Fruit fly (Drosophila melanogaster) whole organism, embryonic: ENCODE data around the gene CG11409.

Experiments used
- Ada2b ChIP-seq: fragments of 200-800 bp; sonication (Bioruptor generic); IDR thresholded peaks from 2 replicates; pipeline ENCODE4 v1.3.6; 2022; ENCODE audit warnings: missing biosample characterization, missing genetic modification characterization
- Awh ChIP-seq: fragments of 200-800 bp; sonication (Bioruptor generic); IDR thresholded peaks from 2 replicates; pipeline ENCODE4, ENCODE4 v1.3.6; 2022; ENCODE audit warnings: missing biosample characterization, missing genetic modification characterization
- Blimp-1 ChIP-seq: fragments of 200-800 bp; sonication (Bioruptor generic); optimal IDR thresholded peaks from 3 replicates; lab custom pipeline; 2018; ENCODE audit warnings: missing biosample characterization, missing genetic modification characterization, mild to moderate bottlenecking, moderate library complexity, missing genetic modification reagents
- CG1024 ChIP-seq: fragments of 200-800 bp; sonication (Bioruptor generic); IDR thresholded peaks from 2 replicates; pipeline ENCODE4 v1.3.6; 2022; ENCODE audit warnings: missing biosample characterization, missing genetic modification characterization
- CG11247 ChIP-seq: fragments of 200-800 bp; sonication (Bioruptor generic); IDR thresholded peaks from 2 replicates; pipeline ENCODE4 v1.3.6; 2022; ENCODE audit warnings: missing biosample characterization, missing genetic modification characterization
- CG12236 ChIP-seq: fragments of 200-800 bp; sonication (Bioruptor generic); optimal IDR thresholded peaks from 2 replicates; lab custom pipeline; 2016; ENCODE audit warnings: missing biosample characterization, missing genetic modification characterization
- CG14667 ChIP-seq: fragments of 200-800 bp; sonication (Bioruptor generic); IDR thresholded peaks from 2 replicates; pipeline ENCODE4 v1.3.6; 2022; ENCODE audit warnings: missing biosample characterization, missing genetic modification characterization
- CG15696 ChIP-seq: fragments of 200-800 bp; sonication (Bioruptor generic); optimal IDR thresholded peaks from 2 replicates; lab custom pipeline; 2019; ENCODE audit warnings: missing biosample characterization, mild to moderate bottlenecking, missing genetic modification characterization, moderate library complexity
- CG17359 ChIP-seq: fragments of 200-800 bp; sonication (Bioruptor generic); optimal IDR thresholded peaks from 3 replicates; lab custom pipeline; 2018; ENCODE audit warnings: missing biosample characterization, mild to moderate bottlenecking, missing genetic modification characterization, moderate library complexity
- CG17612 ChIP-seq: fragments of 200-800 bp; sonication (Bioruptor generic); IDR thresholded peaks from 2 replicates; pipeline ENCODE4 v1.3.6; 2022; ENCODE audit warnings: missing biosample characterization, missing genetic modification characterization
- CG18764 ChIP-seq: fragments of 200-800 bp; sonication (Bioruptor generic); optimal IDR thresholded peaks from 3 replicates; lab custom pipeline; 2016; ENCODE audit warnings: missing biosample characterization, missing genetic modification characterization
- CG2875 ChIP-seq: fragments of 200-800 bp; sonication (Bioruptor generic); optimal IDR thresholded peaks from 2 replicates; lab custom pipeline; 2017; ENCODE audit warnings: missing biosample characterization, mild to moderate bottlenecking, missing genetic modification characterization, missing genetic modification reagents
- CG32772 ChIP-seq: fragments of 200-800 bp; sonication (Bioruptor generic); IDR thresholded peaks from 2 replicates; pipeline ENCODE4 v1.3.6; 2022; ENCODE audit warnings: missing biosample characterization, missing genetic modification characterization
- CG4282 ChIP-seq: fragments of 200-800 bp; sonication (Bioruptor generic); optimal IDR thresholded peaks from 2 replicates; lab custom pipeline; 2016; ENCODE audit warnings: missing biosample characterization, missing genetic modification characterization
- CG5180 ChIP-seq: fragments of 200-800 bp; sonication (Bioruptor generic); optimal IDR thresholded peaks from 3 replicates; lab custom pipeline; 2017; ENCODE audit warnings: missing biosample characterization, missing genetic modification characterization, mild to moderate bottlenecking, moderate library complexity, missing genetic modification reagents
- Dip2 ChIP-seq: fragments of 200-800 bp; sonication (Bioruptor generic); IDR thresholded peaks from 2 replicates; pipeline ENCODE4 v1.3.6; 2022; ENCODE audit warnings: missing biosample characterization, missing genetic modification characterization
- Doc2 ChIP-seq: fragments of 200-800 bp; sonication (Bioruptor generic); IDR thresholded peaks from 2 replicates; pipeline ENCODE4 v1.3.6; 2022; ENCODE audit warnings: missing biosample characterization, missing genetic modification characterization
- Doc3 ChIP-seq: fragments of 200-800 bp; sonication (Bioruptor generic); IDR thresholded peaks from 3 replicates; pipeline ENCODE4 v1.3.6; 2022; ENCODE audit warnings: missing biosample characterization, missing genetic modification characterization; ENCODE audit not compliant: partially characterized antibody
- E2f1 ChIP-seq: fragments of 200-800 bp; sonication (Bioruptor generic); IDR thresholded peaks from 2 replicates; pipeline ENCODE4 v1.3.6; 2022; ENCODE audit warnings: missing biosample characterization, missing genetic modification characterization
- Elba2 ChIP-seq: fragments of 200-800 bp; sonication (Bioruptor generic); optimal IDR thresholded peaks from 3 replicates; lab custom pipeline; 2016; ENCODE audit warnings: missing biosample characterization, missing genetic modification characterization
- Fer3 ChIP-seq: fragments of 200-800 bp; sonication (Bioruptor generic); optimal IDR thresholded peaks from 2 replicates; lab custom pipeline; 2018; ENCODE audit warnings: missing biosample characterization, mild to moderate bottlenecking, missing genetic modification characterization, moderate library complexity
- H2.0 ChIP-seq: fragments of 200-800 bp; sonication (Bioruptor generic); IDR thresholded peaks from 2 replicates; pipeline ENCODE4 v1.3.6; 2022; ENCODE audit warnings: missing biosample characterization, missing genetic modification characterization
- HLHmδ ChIP-seq: fragments of 200-800 bp; sonication (Bioruptor generic); optimal IDR thresholded peaks from 2 replicates; lab custom pipeline; 2018; ENCODE audit warnings: missing biosample characterization, mild to moderate bottlenecking, missing genetic modification characterization, moderate library complexity
- Lim3 ChIP-seq: fragments of 200-800 bp; sonication (Bioruptor generic); IDR thresholded peaks from 2 replicates; pipeline ENCODE4 v1.3.6; 2022; ENCODE audit warnings: missing biosample characterization, missing genetic modification characterization
- Med ChIP-seq: fragments of 200-800 bp; sonication (Bioruptor generic); peaks from one replicate; lab custom pipeline; 2016; ENCODE audit warnings: missing biosample characterization, missing genetic modification characterization, mild to moderate bottlenecking, inconsistent platforms, moderate library complexity
- Oli ChIP-seq: fragments of 200-800 bp; sonication (Bioruptor generic); optimal IDR thresholded peaks from 2 replicates; lab custom pipeline; 2018; ENCODE audit warnings: missing biosample characterization, mild to moderate bottlenecking, missing genetic modification characterization, moderate library complexity
- Ssrp ChIP-seq: fragments of 200-800 bp; sonication (Bioruptor generic); optimal IDR thresholded peaks from 2 replicates; lab custom pipeline; 2018; ENCODE audit warnings: missing biosample characterization, mild to moderate bottlenecking, missing genetic modification characterization, moderate library complexity
- Vsx1 ChIP-seq: fragments of 200-800 bp; sonication (Bioruptor generic); optimal IDR thresholded peaks from 2 replicates; lab custom pipeline; 2017; ENCODE audit warnings: missing biosample characterization, mild to moderate bottlenecking, missing genetic modification characterization, missing genetic modification reagents
- ase ChIP-seq: fragments of 200-800 bp; sonication (Bioruptor generic); IDR thresholded peaks from 3 replicates; pipeline ENCODE4 v1.3.6; 2022; ENCODE audit warnings: missing biosample characterization, missing genetic modification characterization
- bab2 ChIP-seq: fragments of 200-800 bp; sonication (Bioruptor generic); optimal IDR thresholded peaks from 2 replicates; lab custom pipeline; 2016; ENCODE audit warnings: missing biosample characterization, missing genetic modification characterization
- chn ChIP-seq: fragments of 200-800 bp; sonication (Bioruptor generic); optimal IDR thresholded peaks from 2 replicates; lab custom pipeline; 2016; ENCODE audit warnings: missing biosample characterization, missing genetic modification characterization
- ci ChIP-seq: fragments of 200-800 bp; sonication (Bioruptor generic); IDR thresholded peaks from 3 replicates; pipeline ENCODE4 v1.3.6; 2022; ENCODE audit warnings: missing biosample characterization, missing genetic modification characterization
- dmrt99B ChIP-seq: fragments of 200-800 bp; sonication (Bioruptor generic); optimal IDR thresholded peaks from 2 replicates; lab custom pipeline; 2018; ENCODE audit warnings: missing biosample characterization, mild to moderate bottlenecking, missing genetic modification characterization, moderate library complexity
- ftz-f1 ChIP-seq: fragments of 200-800 bp; sonication (Bioruptor generic); optimal IDR thresholded peaks from 2 replicates; lab custom pipeline; 2016; ENCODE audit warnings: missing biosample characterization, missing genetic modification characterization
- gem ChIP-seq: fragments of 200-800 bp; sonication (Bioruptor generic); optimal IDR thresholded peaks from 2 replicates; lab custom pipeline; 2019; ENCODE audit warnings: missing biosample characterization, mild to moderate bottlenecking, missing genetic modification characterization, moderate library complexity
- grau ChIP-seq: fragments of 200-800 bp; optimal IDR thresholded peaks from 3 replicates; lab custom pipeline; 2019; ENCODE audit warnings: missing biosample characterization, mild to moderate bottlenecking, missing genetic modification characterization, moderate library complexity
- gt ChIP-seq: fragments of 200-800 bp; sonication (Bioruptor generic); IDR thresholded peaks from 2 replicates; pipeline ENCODE4 v1.3.6; 2022; ENCODE audit warnings: missing biosample characterization, missing genetic modification characterization
- ken ChIP-seq: fragments of 200-800 bp; sonication (Bioruptor generic); IDR thresholded peaks from 3 replicates; pipeline ENCODE4 v1.3.6; 2022; ENCODE audit warnings: missing biosample characterization, missing genetic modification characterization
- nau ChIP-seq: fragments of 200-800 bp; sonication (Bioruptor generic); optimal IDR thresholded peaks from 3 replicates; lab custom pipeline; 2017; ENCODE audit warnings: missing biosample characterization, mild to moderate bottlenecking, missing genetic modification characterization, missing genetic modification reagents
- nerfin-1 ChIP-seq: fragments of 200-800 bp; sonication (Bioruptor generic); optimal IDR thresholded peaks from 3 replicates; lab custom pipeline; 2019; ENCODE audit warnings: missing biosample characterization, mild to moderate bottlenecking, missing genetic modification characterization, moderate library complexity
- oc ChIP-seq: fragments of 200-800 bp; sonication (Bioruptor generic); optimal IDR thresholded peaks from 2 replicates; lab custom pipeline; 2018; ENCODE audit warnings: missing biosample characterization, mild to moderate bottlenecking, missing genetic modification characterization, moderate library complexity
- org-1 ChIP-seq: fragments of 200-800 bp; sonication (Bioruptor generic); optimal IDR thresholded peaks from 2 replicates; lab custom pipeline; 2017; ENCODE audit warnings: missing biosample characterization, missing genetic modification characterization
- tin ChIP-seq: fragments of 200-800 bp; sonication (Bioruptor generic); optimal IDR thresholded peaks from 3 replicates; lab custom pipeline; 2016; ENCODE audit warnings: missing biosample characterization, missing genetic modification characterization
- trem ChIP-seq: fragments of 200-800 bp; optimal IDR thresholded peaks from 3 replicates; lab custom pipeline; 2019; ENCODE audit warnings: missing biosample characterization, mild to moderate bottlenecking, missing genetic modification characterization, moderate library complexity
- vvl ChIP-seq: fragments of 200-800 bp; sonication (Bioruptor generic); IDR thresholded peaks from 2 replicates; pipeline ENCODE4 v1.3.6; 2022; ENCODE audit warnings: missing biosample characterization, missing genetic modification characterization
- wek ChIP-seq: fragments of 200-800 bp; sonication (Bioruptor generic); optimal IDR thresholded peaks from 3 replicates; lab custom pipeline; 2018; ENCODE audit warnings: missing biosample characterization, mild to moderate bottlenecking, missing genetic modification characterization, moderate library complexity
- zen2 ChIP-seq: fragments of 200-800 bp; sonication (Bioruptor generic); IDR thresholded peaks from 3 replicates; pipeline ENCODE4 v1.3.6; 2022; ENCODE audit warnings: missing biosample characterization, missing genetic modification characterization; ENCODE audit not compliant: partially characterized antibody

Gene CG11409

DNA sequence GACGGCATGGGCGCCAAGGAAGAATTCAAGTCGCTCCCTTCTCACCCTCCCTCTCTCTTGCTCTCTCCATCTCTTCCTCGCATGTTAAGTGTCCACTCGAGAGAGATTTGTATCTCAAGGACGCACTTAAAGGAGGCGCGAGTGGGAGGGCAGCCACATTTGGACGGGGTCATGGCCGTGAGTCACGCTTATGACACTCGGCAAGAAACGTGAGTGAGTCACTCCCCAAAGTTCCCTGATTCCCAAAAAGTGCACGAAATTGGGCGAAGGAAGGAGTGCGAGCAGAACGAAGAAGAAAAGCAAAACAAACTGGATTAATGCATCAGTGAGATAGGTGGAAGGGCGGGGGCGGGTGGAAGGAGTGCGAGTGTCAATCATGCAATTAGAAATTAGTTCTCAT lies 20.3 kb downstream of the CG11409 start:
- no peak for TF ChIP-seq Oli
- TF ChIP-seq wek (GFP tag; lab: Kevin White, UChicago) = no peak
- TF ChIP-seq Med = peak; percentile 43

DNA sequence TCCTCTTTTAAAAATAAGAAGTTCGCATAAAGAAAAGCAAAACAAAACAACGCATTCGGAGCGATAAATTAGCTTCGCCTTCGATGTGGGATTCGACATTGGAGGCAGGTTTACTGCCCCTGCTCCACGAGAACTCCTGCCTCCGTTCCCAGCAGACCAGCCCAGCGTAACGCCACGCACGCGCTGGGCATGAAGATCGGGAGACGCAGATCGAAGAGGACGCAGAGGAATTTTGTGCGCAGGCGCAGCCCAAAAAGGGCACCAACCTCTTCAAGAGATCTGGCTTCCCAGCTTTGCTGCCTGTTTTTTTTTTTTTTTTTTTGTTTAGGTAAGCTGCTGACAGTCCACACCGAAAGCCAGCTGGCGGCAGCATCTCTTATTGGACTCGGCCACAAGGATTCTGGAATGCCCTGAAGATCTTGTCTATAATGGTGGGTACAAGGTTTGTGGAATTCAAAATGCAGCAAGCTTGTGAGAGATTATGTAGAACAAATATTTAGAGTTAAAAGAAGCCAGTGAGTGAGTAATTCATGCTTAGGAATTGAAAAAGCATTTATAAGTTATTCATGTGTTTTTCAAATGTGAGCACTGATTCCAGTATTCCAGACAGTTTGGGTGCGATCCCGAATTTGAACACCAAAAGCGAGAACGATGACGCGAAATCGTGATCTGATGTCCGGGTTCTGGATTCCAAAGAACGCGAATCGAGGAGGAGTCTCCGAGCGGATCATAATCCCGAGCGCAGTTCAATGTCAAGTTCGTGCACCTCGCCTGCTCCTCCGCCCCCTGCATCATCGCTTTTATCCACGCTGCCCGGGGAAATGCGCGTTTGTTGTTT lies 21.0 kb downstream of the CG11409 start:
- TF ChIP-seq HLHmδ = no peak
- TF ChIP-seq ftz-f1 (GFP tag; lab: Kevin White, UChicago) = no peak
- no peak for TF ChIP-seq CG17612

DNA sequence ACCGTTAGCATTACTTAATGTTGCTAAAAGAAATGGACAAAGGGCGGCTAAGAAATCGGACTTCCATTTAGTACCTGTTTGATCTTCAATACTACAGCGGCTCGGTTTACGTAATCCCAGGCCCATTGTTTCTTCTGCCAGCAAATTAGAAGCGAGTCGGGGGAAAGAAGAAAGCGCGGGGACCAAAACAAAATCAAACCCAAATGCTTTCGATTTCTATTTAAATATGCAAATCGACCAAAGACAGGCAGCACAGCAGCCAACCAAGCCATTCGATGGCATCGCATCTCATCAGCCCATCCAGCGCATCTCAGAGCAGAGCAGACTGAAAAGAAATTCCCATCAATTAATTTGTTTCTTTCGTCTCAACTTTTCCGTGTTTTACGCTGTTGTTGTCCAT lies 28.9 kb downstream of the CG11409 start:
- TF ChIP-seq H2.0 (GFP tag; lab: Robert Waterston, UW) (no peak), zen2 (GFP tag; lab: Robert Waterston, UW) (no peak), Ssrp (tag; lab: Kevin White, UChicago) (no peak), Doc2 (GFP tag; lab: Robert Waterston, UW) (no peak), E2f1 (no peak), CG4282 (GFP tag; lab: Kevin White, UChicago) (no peak), Lim3 (no peak), gt (GFP tag; lab: Robert Waterston, UW) (no peak), bab2 (GFP tag; lab: Kevin White, UChicago) (no peak), Awh (GFP tag; lab: Robert Waterston, UW) (peak; percentile 62; the same call in 1 of the 2 replicates), CG11247 (GFP tag; lab: Robert Waterston, UW) (no peak), vvl (GFP tag; lab: Robert Waterston, UW) (peak; percentile 30; the same call in 1 of the 2 replicates), org-1 (GFP tag; lab: Kevin White, UChicago) (no peak), Fer3 (no peak), nerfin-1 (tag; lab: Kevin White, UChicago) (no peak), Blimp-1 (GFP tag; lab: Kevin White, UChicago) (peak; percentile 94), trem (tag; lab: Kevin White, UChicago) (no peak), CG18764 (GFP tag; lab: Kevin White, UChicago) (no peak), Elba2 (GFP tag; lab: Kevin White, UChicago) (no peak), CG15696 (tag; lab: Kevin White, UChicago) (no peak), CG5180 (GFP tag; lab: Kevin White, UChicago) (no peak), chn (GFP tag; lab: Kevin White, UChicago) (no peak), oc (peak; percentile 40), CG14667 (GFP tag; lab: Robert Waterston, UW) (no peak)

DNA sequence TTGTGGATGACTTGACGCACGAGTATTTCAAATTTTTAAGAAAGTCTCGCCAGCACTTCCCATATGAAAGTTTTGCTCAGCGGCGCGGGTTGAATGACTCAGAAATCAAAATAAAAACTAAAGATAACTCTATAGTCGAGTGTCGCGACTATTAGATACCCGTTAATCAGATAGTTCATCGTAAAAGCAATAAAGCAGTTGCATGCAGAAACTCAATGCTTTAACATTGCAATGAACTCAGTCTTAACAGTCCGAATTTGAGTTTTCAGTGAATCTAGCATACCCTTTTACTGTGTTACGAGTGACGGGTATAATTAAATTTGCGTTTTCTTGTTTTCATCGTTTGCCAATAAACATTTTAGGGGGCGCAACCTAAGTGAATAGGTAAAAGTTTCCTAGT lies 30.2 kb downstream of the CG11409 start:
- TF ChIP-seq Ada2b (no peak), tin (GFP tag; lab: Kevin White, UChicago) (no peak), CG2875 (GFP tag; lab: Kevin White, UChicago) (no peak), dmrt99B (tag; lab: Kevin White, UChicago) (peak; percentile 25), Doc3 (GFP tag; lab: Robert Waterston, UW) (no peak), CG17359 (tag; lab: Kevin White, UChicago) (peak; percentile 10), gem (tag; lab: Kevin White, UChicago) (peak; percentile 7), nau (no peak), CG12236 (GFP tag; lab: Kevin White, UChicago) (no peak), grau (no peak), CG1024 (GFP tag; lab: Robert Waterston, UW) (no peak), Dip2 (GFP tag; lab: Robert Waterston, UW) (no peak), ken (GFP tag; lab: Robert Waterston, UW) (0 out of 3 replicates have a peak, but pooled peaks have one; percentile 33), Vsx1 (GFP tag; lab: Kevin White, UChicago) (no peak), ci (GFP tag; lab: Robert Waterston, UW) (peak; percentile 50; the same call in 2 of the 3 replicates), CG32772 (0 out of 2 replicates have a peak, but pooled peaks have one; percentile 11), ase (GFP tag; lab: Robert Waterston, UW) (no peak)
